Worm (Caenorhabditis elegans): ENCODE results near the gene gkow-1.

DNA sequence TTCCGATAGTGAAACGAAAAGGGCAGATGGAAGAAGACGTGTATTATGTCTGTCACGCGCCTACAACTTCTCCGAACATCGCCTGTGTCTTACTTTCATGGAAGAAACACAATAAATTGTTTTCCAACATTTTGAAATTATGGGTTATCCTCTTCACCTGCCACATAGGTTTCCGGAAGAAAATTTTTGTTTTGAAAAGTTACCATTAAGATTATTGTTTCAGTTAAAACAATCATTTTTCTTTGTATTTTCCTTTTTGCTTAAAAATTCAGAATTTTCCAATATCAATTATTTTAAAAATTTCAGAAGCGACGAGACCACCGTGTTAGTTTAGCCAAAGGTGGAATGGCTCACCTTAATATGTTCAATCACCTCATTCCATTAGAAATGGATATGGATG, 16.7 kb downstream of the gkow-1 start, which contains the start of gene mask-1:
- no peak for TF ChIP-seq mdl-1 (tag; optimal IDR thresholded peaks at IDR 0.05)
- TF ChIP-seq ets-5 (GFP tag; IDR thresholded peaks at IDR 0.05): no peak
- TF ChIP-seq egl-27 (tag; optimal IDR thresholded peaks at IDR 0.05): no peak
- TF ChIP-seq ceh-82 (tag; optimal IDR thresholded peaks at IDR 0.05): no peak
- TF ChIP-seq unc-130 (tag; optimal IDR thresholded peaks at IDR 0.05): no peak
- TF ChIP-seq unc-98 (GFP tag; IDR thresholded peaks at IDR 0.05): no peak
- TF ChIP-seq lin-35 (GFP tag; optimal IDR thresholded peaks at IDR 0.05): no peak
- TF ChIP-seq nhr-77 (tag; optimal IDR thresholded peaks at IDR 0.05): no peak
- TF ChIP-seq efl-1 (optimal IDR thresholded peaks at IDR 0.05): no peak
- no peak for TF ChIP-seq efl-1 (GFP tag; optimal IDR thresholded peaks at IDR 0.05 in 1 of 2)
- TF ChIP-seq snpc-4 (tag; optimal IDR thresholded peaks at IDR 0.05): no peak
- no peak for TF ChIP-seq dpl-1 (GFP tag; optimal IDR thresholded peaks at IDR 0.05)
- TF ChIP-seq pag-3 (tag; optimal IDR thresholded peaks at IDR 0.05; ENCODE audit: borderline replicate concordance, insufficient read depth): no peak
